Worm (Caenorhabditis elegans): Measurements from ENCODE around the gene pfn-2.

pfn-2 gene

DNA sequence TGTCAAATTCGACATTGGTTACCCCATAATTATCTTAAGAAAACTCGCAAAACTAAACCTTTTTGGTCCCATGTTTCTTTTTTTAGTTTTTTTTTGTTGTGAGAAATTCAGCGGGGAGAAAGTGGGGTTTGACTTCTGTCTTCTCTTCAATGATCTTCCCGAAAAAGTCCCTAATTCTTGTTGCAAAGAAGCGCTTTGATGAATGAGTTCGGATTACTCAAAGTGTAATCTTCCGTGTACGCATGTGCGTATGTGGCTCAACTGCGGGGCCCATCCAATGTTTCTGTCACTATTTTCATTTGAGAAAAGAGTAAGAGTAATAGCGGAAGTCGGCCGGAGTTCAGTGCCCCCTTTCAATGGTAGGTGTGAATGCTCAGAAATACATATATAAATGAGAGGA is 42.7 kb downstream of the pfn-2 start:
- TF ChIP-seq unc-39 (tag; optimal IDR thresholded peaks at IDR 0.05) (no peak), lin-39 (tag; optimal IDR thresholded peaks at IDR 0.05) (peak; percentile 15), fkh-10 (GFP tag; optimal IDR thresholded peaks at IDR 0.05) (no peak), nhr-25 (tag; optimal IDR thresholded peaks at IDR 0.05) (no peak)

DNA sequence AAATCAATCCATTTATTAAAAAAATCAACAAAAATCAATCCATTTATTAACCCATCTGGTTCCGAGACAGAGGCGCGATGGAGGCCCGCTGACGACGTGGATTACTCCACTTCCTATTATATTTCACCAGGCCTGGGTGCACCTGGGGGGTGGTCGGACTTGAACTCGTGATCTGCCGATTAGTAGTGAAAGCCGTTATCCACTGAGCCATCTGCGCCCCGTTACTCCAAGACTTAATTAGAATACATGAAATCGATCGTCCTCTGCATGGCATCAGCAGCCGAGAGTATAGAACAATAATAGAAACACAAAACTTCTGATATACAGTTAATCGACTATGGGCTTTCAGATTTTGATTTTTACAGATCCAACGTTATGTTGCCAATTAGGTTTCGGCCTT is 44.2 kb downstream of the pfn-2 start:
- no peak for TF ChIP-seq pha-4 (tag; optimal IDR thresholded peaks at IDR 0.05)

- no peak for TF ChIP-seq ztf-11 (tag; optimal IDR thresholded peaks at IDR 0.05)
- no peak for TF ChIP-seq fkh-2 (tag; optimal IDR thresholded peaks at IDR 0.05)
- no peak for TF ChIP-seq sea-2 (GFP tag; optimal IDR thresholded peaks at IDR 0.05)
- TF ChIP-seq jun-1 (tag; optimal IDR thresholded peaks at IDR 0.05) = no peak
- no peak for TF ChIP-seq snpc-4 (tag; optimal IDR thresholded peaks at IDR 0.05)
- no peak for TF ChIP-seq unc-62 (GFP tag; optimal IDR thresholded peaks at IDR 0.05)
- TF ChIP-seq tbx-2 (tag; optimal IDR thresholded peaks at IDR 0.05) = no peak
- no peak for TF ChIP-seq nhr-28 (tag; optimal IDR thresholded peaks at IDR 0.05)
- no peak for TF ChIP-seq elt-1 (tag; optimal IDR thresholded peaks at IDR 0.05)
- TF ChIP-seq nhr-67 (tag; optimal IDR thresholded peaks at IDR 0.05) = no peak
- no peak for TF ChIP-seq ama-1 (optimal IDR thresholded peaks at IDR 0.05)
- TF ChIP-seq mdl-1 (tag; optimal IDR thresholded peaks at IDR 0.05) = no peak
- TF ChIP-seq elt-2 (tag; optimal IDR thresholded peaks at IDR 0.05) = no peak
- TF ChIP-seq pha-4 (tag; optimal IDR thresholded peaks at IDR 0.05) = no peak
These were observed 50.4 kb downstream of the pfn-2 start, which contains the start of gene ags-3 for ce11 chrX:5303500-5303899. Gene ags-3 (minus strand): TSS chrX:5303600.

All from whole organism, L3 larva.